Worm (Caenorhabditis elegans): ENCODE measurements around the gene tmem-120.

Gene tmem-120

ce11 chrIII:1508244-1508643, 9.5 kb downstream of the tmem-120 start:
- TF ChIP-seq lim-6 (tag; optimal IDR thresholded peaks at IDR 0.05): no peak
- TF ChIP-seq pat-9 (tag; optimal IDR thresholded peaks at IDR 0.05): no peak
- TF ChIP-seq ets-4 (tag; optimal IDR thresholded peaks at IDR 0.05): no peak
- no peak for TF ChIP-seq pax-1 (tag; optimal IDR thresholded peaks at IDR 0.05)
- TF ChIP-seq elt-4 (tag; optimal IDR thresholded peaks at IDR 0.05): no peak
- TF ChIP-seq tbx-2 (tag; optimal IDR thresholded peaks at IDR 0.05): peak; percentile 15
- no peak for TF ChIP-seq che-1 (tag; optimal IDR thresholded peaks at IDR 0.05)
- TF ChIP-seq pag-3 (tag; optimal IDR thresholded peaks at IDR 0.05; ENCODE audit: borderline replicate concordance): no peak

- TF ChIP-seq F13H6.1 (tag; optimal IDR thresholded peaks at IDR 0.05) (no peak), C38D4.7 (GFP tag; optimal IDR thresholded peaks at IDR 0.05) (no peak), nfya-1 (tag; optimal IDR thresholded peaks at IDR 0.05) (peak; percentile 37), unc-42 (tag; optimal IDR thresholded peaks at IDR 0.05) (peak; percentile 72), nhr-232 (tag; optimal IDR thresholded peaks at IDR 0.05) (no peak), ttx-3 (tag; optimal IDR thresholded peaks at IDR 0.05) (no peak)
These were observed 21.8 kb downstream of the tmem-120 start, which contains the start of the genes ave-1 and M01G5.1 for ce11 chrIII:1495863-1496445. Gene ave-1, minus strand, starts transcription at chrIII:1495975. Gene M01G5.1, plus strand, starts transcription at chrIII:1496401.

- TF ChIP-seq gmeb-2 (tag; optimal IDR thresholded peaks at IDR 0.05) (no peak), ceh-6 (GFP tag; optimal IDR thresholded peaks at IDR 0.05) (no peak), dve-1 (tag; optimal IDR thresholded peaks at IDR 0.05) (no peak), npax-4 (tag; optimal IDR thresholded peaks at IDR 0.05) (no peak), ets-4 (tag; optimal IDR thresholded peaks at IDR 0.05) (no peak), hlh-30 (tag; optimal IDR thresholded peaks at IDR 0.05; ENCODE audit: insufficient read depth) (no peak), fkh-10 (GFP tag; optimal IDR thresholded peaks at IDR 0.05) (no peak), rnt-1 (tag; optimal IDR thresholded peaks at IDR 0.05) (no peak)
These were observed 22.6 kb downstream of the tmem-120 start, which contains the start of gene Y82E9BR.19 for ce11 chrIII:1495230-1495629. Gene Y82E9BR.19, minus strand, starts transcription at chrIII:1495330.

- TF ChIP-seq ceh-6 (GFP tag; optimal IDR thresholded peaks at IDR 0.05) (no peak), fkh-10 (GFP tag; optimal IDR thresholded peaks at IDR 0.05) (no peak), syd-9 (tag; optimal IDR thresholded peaks at IDR 0.05) (no peak), ceh-24 (tag; optimal IDR thresholded peaks at IDR 0.05) (no peak), gmeb-2 (tag; optimal IDR thresholded peaks at IDR 0.05) (no peak), pha-4 (tag; optimal IDR thresholded peaks at IDR 0.05) (no peak), K02D7.2 (tag; optimal IDR thresholded peaks at IDR 0.05) (no peak), ceh-18 (tag; optimal IDR thresholded peaks at IDR 0.05) (no peak), lin-11 (tag; optimal IDR thresholded peaks at IDR 0.05) (no peak), ahr-1 (tag; optimal IDR thresholded peaks at IDR 0.05) (no peak), fax-1 (tag; optimal IDR thresholded peaks at IDR 0.05) (no peak), tbx-2 (tag; optimal IDR thresholded peaks at IDR 0.05) (no peak), ceh-48 (tag; optimal IDR thresholded peaks at IDR 0.05) (no peak), pros-1 (tag; optimal IDR thresholded peaks at IDR 0.05) (no peak), pha-2 (tag; optimal IDR thresholded peaks at IDR 0.05) (no peak), nhr-232 (tag; optimal IDR thresholded peaks at IDR 0.05) (no peak), ceh-14 (tag; optimal IDR thresholded peaks at IDR 0.05) (no peak), hlh-6 (tag; optimal IDR thresholded peaks at IDR 0.05) (no peak), hlh-13 (GFP tag; optimal IDR thresholded peaks at IDR 0.05) (no peak)
These were observed 34.4 kb downstream of the tmem-120 start, which contains the start of gene Y82E9BR.18 for ce11 chrIII:1483407-1483806. Gene Y82E9BR.18, minus strand, starts transcription at chrIII:1483507.

All from whole organism, late embryonic.